Fruit fly (Drosophila melanogaster) whole organism, embryonic: ENCODE results near the gene lectin-37Db.

Experiments used
- Adf1 ChIP-seq: fragments of 200-800 bp; sonication (Bioruptor generic); IDR thresholded peaks from 2 replicates; pipeline ENCODE4 v1.3.6; 2022; ENCODE audit warnings: missing biosample characterization, missing genetic modification characterization
- Blimp-1 ChIP-seq: fragments of 200-800 bp; sonication (Bioruptor generic); optimal IDR thresholded peaks from 3 replicates; lab custom pipeline; 2018; ENCODE audit warnings: missing biosample characterization, missing genetic modification characterization, mild to moderate bottlenecking, moderate library complexity, missing genetic modification reagents
- CG10321 ChIP-seq: fragments of 200-800 bp; sonication (Bioruptor generic); IDR thresholded peaks from 2 replicates; pipeline ENCODE4 v1.3.6; 2022; ENCODE audit warnings: missing biosample characterization, missing genetic modification characterization
- CG10959 ChIP-seq: fragments of 200-800 bp; sonication (Bioruptor generic); IDR thresholded peaks from 2 replicates; pipeline ENCODE4 v1.3.6; 2022; ENCODE audit warnings: missing biosample characterization, missing genetic modification characterization
- CG11247 ChIP-seq: fragments of 200-800 bp; sonication (Bioruptor generic); IDR thresholded peaks from 2 replicates; pipeline ENCODE4 v1.3.6; 2022; ENCODE audit warnings: missing biosample characterization, missing genetic modification characterization
- CG11398 ChIP-seq: fragments of 200-800 bp; sonication (Bioruptor generic); optimal IDR thresholded peaks from 2 replicates; lab custom pipeline; 2016; ENCODE audit warnings: missing biosample characterization, missing genetic modification characterization
- CG11696 ChIP-seq: fragments of 200-800 bp; sonication (Bioruptor generic); IDR thresholded peaks from 2 replicates; pipeline ENCODE4 v1.3.6; 2022; ENCODE audit warnings: missing biosample characterization, missing genetic modification characterization
- CG1233 ChIP-seq: fragments of 200-800 bp; sonication (Bioruptor generic); optimal IDR thresholded peaks from 4 replicates; lab custom pipeline; 2018; ENCODE audit warnings: missing biosample characterization, mild to moderate bottlenecking, missing genetic modification characterization
- CG13424 ChIP-seq: fragments of 200-800 bp; sonication (Bioruptor generic); optimal IDR thresholded peaks from 2 replicates; lab custom pipeline; 2019; ENCODE audit warnings: missing biosample characterization, mild to moderate bottlenecking, missing genetic modification characterization, moderate library complexity
- CG17328 ChIP-seq: fragments of 200-800 bp; sonication (Bioruptor generic); IDR thresholded peaks from 2 replicates; pipeline ENCODE4 v1.3.6; 2022; ENCODE audit warnings: missing biosample characterization, missing genetic modification characterization
- CG18599 ChIP-seq: fragments of 200-800 bp; sonication (Bioruptor generic); optimal IDR thresholded peaks from 3 replicates; lab custom pipeline; 2017; ENCODE audit warnings: missing biosample characterization, missing genetic modification characterization, mild to moderate bottlenecking, moderate library complexity, missing genetic modification reagents
- CG2120 ChIP-seq: fragments of 200-800 bp; sonication (Bioruptor generic); optimal IDR thresholded peaks from 3 replicates; lab custom pipeline; 2016; ENCODE audit warnings: missing biosample characterization, missing genetic modification characterization
- CG30431 ChIP-seq: fragments of 200-800 bp; sonication (Bioruptor generic); optimal IDR thresholded peaks from 2 replicates; lab custom pipeline; 2017; ENCODE audit warnings: missing biosample characterization, missing genetic modification characterization
- CG34224 ChIP-seq: fragments of 200-800 bp; sonication (Bioruptor generic); IDR thresholded peaks from 3 replicates; pipeline ENCODE4 v1.3.6; 2022; ENCODE audit warnings: missing biosample characterization, missing genetic modification characterization; ENCODE audit not compliant: partially characterized antibody
- CG4854 ChIP-seq: fragments of 200-800 bp; sonication (Bioruptor generic); optimal IDR thresholded peaks from 2 replicates; lab custom pipeline; 2016; ENCODE audit warnings: missing biosample characterization, missing genetic modification characterization, inconsistent platforms
- CG6175 ChIP-seq: fragments of 200-800 bp; sonication (Bioruptor generic); IDR thresholded peaks from 3 replicates; pipeline ENCODE4 v1.3.6; 2022; ENCODE audit warnings: missing biosample characterization, missing genetic modification characterization
- CG6689 ChIP-seq: fragments of 200-800 bp; sonication (Bioruptor generic); IDR thresholded peaks from 2 replicates; pipeline ENCODE4 v1.3.6; 2022; ENCODE audit warnings: missing biosample characterization, missing genetic modification characterization
- CG6765 ChIP-seq: fragments of 200-800 bp; sonication (Bioruptor generic); optimal IDR thresholded peaks from 3 replicates; lab custom pipeline; 2017; ENCODE audit warnings: missing biosample characterization, mild to moderate bottlenecking, missing genetic modification characterization
- Camta ChIP-seq: fragments of 200-800 bp; sonication (Bioruptor generic); optimal IDR thresholded peaks from 2 replicates; lab custom pipeline; 2016; ENCODE audit warnings: missing biosample characterization, missing genetic modification characterization
- Dad ChIP-seq: fragments of 200-800 bp; sonication (Bioruptor generic); optimal IDR thresholded peaks from 3 replicates; lab custom pipeline; 2016; ENCODE audit warnings: missing biosample characterization, missing genetic modification characterization
- Fer1 ChIP-seq: fragments of 200-800 bp; sonication (Bioruptor generic); optimal IDR thresholded peaks from 2 replicates; lab custom pipeline; 2017; ENCODE audit warnings: missing biosample characterization, mild to moderate bottlenecking, missing genetic modification characterization
- HLHmδ ChIP-seq: fragments of 200-800 bp; sonication (Bioruptor generic); optimal IDR thresholded peaks from 2 replicates; lab custom pipeline; 2018; ENCODE audit warnings: missing biosample characterization, mild to moderate bottlenecking, missing genetic modification characterization, moderate library complexity
- Hmr ChIP-seq: fragments of 200-800 bp; sonication (Bioruptor generic); optimal IDR thresholded peaks from 3 replicates; lab custom pipeline; 2017; ENCODE audit warnings: mild to moderate bottlenecking, missing biosample characterization, missing genetic modification reagents, missing genetic modification characterization
- Hr3 ChIP-seq: fragments of 200-800 bp; sonication (Bioruptor generic); optimal IDR thresholded peaks from 3 replicates; lab custom pipeline; 2016; ENCODE audit warnings: missing biosample characterization, missing genetic modification characterization
- Mes4 ChIP-seq: fragments of 200-800 bp; sonication (Bioruptor generic); optimal IDR thresholded peaks from 2 replicates; lab custom pipeline; 2016; ENCODE audit warnings: missing biosample characterization, missing genetic modification characterization
- Mrtf ChIP-seq: fragments of 200-800 bp; sonication (Bioruptor generic); IDR thresholded peaks from 3 replicates; pipeline ENCODE4 v1.3.6; 2022; ENCODE audit warnings: missing biosample characterization, missing genetic modification characterization
- Oli ChIP-seq: fragments of 200-800 bp; sonication (Bioruptor generic); optimal IDR thresholded peaks from 2 replicates; lab custom pipeline; 2018; ENCODE audit warnings: missing biosample characterization, mild to moderate bottlenecking, missing genetic modification characterization, moderate library complexity
- Sox102F ChIP-seq: fragments of 200-800 bp; sonication (Bioruptor generic); optimal IDR thresholded peaks from 2 replicates; lab custom pipeline; 2018; ENCODE audit warnings: missing biosample characterization, mild to moderate bottlenecking, missing genetic modification characterization, moderate library complexity
- cato ChIP-seq: fragments of 200-800 bp; sonication (Bioruptor generic); optimal IDR thresholded peaks from 2 replicates; lab custom pipeline; 2016; ENCODE audit warnings: missing biosample characterization, missing genetic modification characterization, borderline replicate concordance
- chif ChIP-seq, 2 experiments: fragments of 200-800 bp; sonication (Bioruptor generic); optimal IDR thresholded peaks; 3 replicates each; lab custom pipeline; 2016; ENCODE audit warnings: missing biosample characterization in 2 of 2, missing genetic modification characterization in 2 of 2
- dimm ChIP-seq: fragments of 200-800 bp; sonication (Bioruptor generic); IDR thresholded peaks from 2 replicates; pipeline ENCODE4 v1.3.6; 2022; ENCODE audit warnings: missing biosample characterization, missing genetic modification characterization
- ems ChIP-seq: fragments of 200-800 bp; sonication (Bioruptor generic); optimal IDR thresholded peaks from 3 replicates; lab custom pipeline; 2016; ENCODE audit warnings: missing biosample characterization, missing genetic modification characterization
- eyg ChIP-seq: fragments of 200-800 bp; sonication (Bioruptor generic); optimal IDR thresholded peaks from 3 replicates; lab custom pipeline; 2016; ENCODE audit warnings: missing biosample characterization, missing genetic modification characterization
- fd3F ChIP-seq: fragments of 200-800 bp; sonication (Bioruptor generic); optimal IDR thresholded peaks from 2 replicates; lab custom pipeline; 2018; ENCODE audit warnings: missing biosample characterization, mild to moderate bottlenecking, missing genetic modification characterization, moderate library complexity
- ftz-f1 ChIP-seq: fragments of 200-800 bp; sonication (Bioruptor generic); optimal IDR thresholded peaks from 2 replicates; lab custom pipeline; 2016; ENCODE audit warnings: missing biosample characterization, missing genetic modification characterization
- kah ChIP-seq: fragments of 200-800 bp; sonication (Bioruptor generic); optimal IDR thresholded peaks from 2 replicates; lab custom pipeline; 2018; ENCODE audit warnings: missing biosample characterization, mild to moderate bottlenecking, missing genetic modification characterization
- knrl ChIP-seq: fragments of 200-800 bp; sonication (Bioruptor generic); IDR thresholded peaks from 3 replicates; pipeline ENCODE4 v1.3.6; 2022; ENCODE audit warnings: missing biosample characterization, missing genetic modification characterization; ENCODE audit not compliant: partially characterized antibody
- lola ChIP-seq, 3 experiments: fragments of >200 bp in 2 of 3; fragments of 200-800 bp in 1 of 3; sonication (Bioruptor generic) in 1 of 3; optimal IDR thresholded peaks; 2 replicates each; lab custom pipeline; 2017 to 2019; ENCODE audit warnings: missing biosample characterization in 3 of 3, missing genetic modification characterization in 3 of 3, mild to moderate bottlenecking in 1 of 3, moderate library complexity in 1 of 3
- pho ChIP-seq: fragments of 200-800 bp; sonication (Bioruptor generic); optimal IDR thresholded peaks from 2 replicates; lab custom pipeline; 2016; ENCODE audit warnings: missing biosample characterization, missing genetic modification characterization
- salm ChIP-seq: fragments of 200-800 bp; sonication (Bioruptor generic); optimal IDR thresholded peaks from 2 replicates; lab custom pipeline; 2018; ENCODE audit warnings: missing biosample characterization, mild to moderate bottlenecking, missing genetic modification characterization
- sc ChIP-seq, 3 experiments: fragments of >200 bp in 2 of 3; fragments of 200-800 bp in 1 of 3; sonication (Bioruptor generic) in 1 of 3; optimal IDR thresholded peaks; 2 replicates in 2 of 3; 3 replicates in 1 of 3; lab custom pipeline; 2017; ENCODE audit warnings: mild to moderate bottlenecking in 1 of 3, missing biosample characterization in 1 of 3, missing genetic modification characterization in 1 of 3, missing genetic modification reagents in 1 of 3
- sens-2 ChIP-seq: fragments of 200-800 bp; sonication (Bioruptor generic); IDR thresholded peaks from 2 replicates; pipeline ENCODE4 v1.3.6; 2022; ENCODE audit warnings: missing biosample characterization, missing genetic modification characterization
- shn ChIP-seq: fragments of 200-800 bp; sonication (Bioruptor generic); optimal IDR thresholded peaks from 3 replicates; lab custom pipeline; 2016; ENCODE audit warnings: missing biosample characterization, missing genetic modification characterization
- slp2 ChIP-seq: fragments of 200-800 bp; sonication (Bioruptor generic); optimal IDR thresholded peaks from 2 replicates; lab custom pipeline; 2016; ENCODE audit warnings: missing biosample characterization, missing genetic modification characterization
- tgo ChIP-seq: fragments of 200-800 bp; sonication (Bioruptor generic); IDR thresholded peaks from 3 replicates; pipeline ENCODE4 v1.3.6; 2022; ENCODE audit warnings: missing biosample characterization, missing genetic modification characterization
- twi ChIP-seq: fragments of 200-800 bp; optimal IDR thresholded peaks from 2 replicates; lab custom pipeline; 2019; ENCODE audit warnings: missing biosample characterization, mild to moderate bottlenecking, missing genetic modification characterization, moderate library complexity
- wdn ChIP-seq: fragments of 200-800 bp; sonication (Bioruptor generic); IDR thresholded peaks from 2 replicates; pipeline ENCODE4 v1.3.6; 2022; ENCODE audit warnings: missing biosample characterization, missing genetic modification characterization
- zfh2 ChIP-seq: fragments of 200-800 bp; sonication (Bioruptor generic); optimal IDR thresholded peaks from 2 replicates; lab custom pipeline; 2016; ENCODE audit warnings: missing biosample characterization, missing genetic modification characterization

Gene lectin-37Db

DNA sequence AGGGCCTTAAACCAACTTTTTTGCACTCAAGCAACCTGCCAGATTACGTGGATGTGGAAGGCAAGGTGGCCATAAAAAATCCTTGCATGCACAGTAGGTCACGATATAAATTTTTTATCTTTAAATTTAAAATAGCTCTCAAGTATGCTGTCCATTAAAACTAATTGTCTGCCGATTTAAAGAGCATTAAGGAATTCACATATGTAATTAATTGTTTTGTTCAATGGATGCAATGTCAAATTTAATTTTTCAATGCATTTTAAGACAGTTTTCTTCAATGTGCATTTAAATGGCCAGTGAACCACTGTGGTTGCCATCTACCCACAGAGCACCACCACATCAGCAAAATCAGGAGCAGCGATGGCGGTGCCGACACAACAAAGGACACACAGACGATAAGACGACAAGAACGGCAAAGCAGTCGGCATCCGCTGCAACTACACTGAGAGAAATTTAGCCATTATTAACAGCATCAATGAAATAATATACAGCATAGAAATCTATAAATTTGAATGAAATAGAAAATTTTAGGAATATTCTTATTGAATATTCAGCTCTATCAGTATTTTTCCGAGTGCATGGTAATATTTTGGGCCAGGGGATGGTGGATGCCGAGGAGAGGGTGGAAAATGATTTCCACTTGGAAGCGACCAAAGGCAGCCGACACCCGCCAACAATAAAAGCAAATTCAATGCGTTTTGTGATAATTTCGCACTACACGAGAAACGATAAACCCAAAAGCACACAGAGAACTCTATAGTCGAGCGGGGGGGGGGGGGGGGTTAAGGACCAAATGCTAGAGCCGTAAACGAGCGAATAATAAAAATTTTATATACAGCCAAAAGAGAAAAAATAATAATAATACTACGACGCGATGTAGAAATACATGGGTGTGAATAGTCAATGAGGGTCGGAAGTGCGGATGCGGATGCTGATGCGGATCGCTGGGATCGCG, 41.5 kb upstream of the lectin-37Db start (continued):
- TF ChIP-seq HLHmδ (no peak), CG4854 (no peak), CG11247 (GFP tag; lab: Robert Waterston, UW) (peak; percentile 43; the same call in 1 of the 2 replicates), CG1233 (GFP tag; lab: Kevin White, UChicago) (peak; percentile 54), pho (GFP tag; lab: Kevin White, UChicago) (no peak), zfh2 (no peak), CG10321 (no peak), CG18599 (GFP tag; lab: Kevin White, UChicago) (peak; percentile 56), chif (GFP tag; optimal IDR thresholded peaks at IDR 0.05; lab: Kevin White, UChicago) (peak; percentile 14 to 61), sens-2 (GFP tag; lab: Robert Waterston, UW) (peak; percentile 62; the same call in 1 of the 2 replicates), CG10959 (GFP tag; lab: Robert Waterston, UW) (no peak), Oli (peak; percentile 47), sc (optimal IDR thresholded peaks at IDR 0.05; lab: Kevin White, UChicago) (no peak), sc (GFP tag; optimal IDR thresholded peaks at IDR 0.05; lab: Kevin White, UChicago) (no peak), CG6689 (GFP tag; lab: Robert Waterston, UW) (peak; percentile 54), CG30431 (peak; percentile 46), CG6765 (no peak), Mes4 (GFP tag; lab: Kevin White, UChicago) (peak; percentile 29), slp2 (GFP tag; lab: Kevin White, UChicago) (no peak), CG13424 (tag; lab: Kevin White, UChicago) (peak; percentile 52), Hmr (GFP tag; lab: Kevin White, UChicago) (peak; percentile 9), Fer1 (GFP tag; lab: Kevin White, UChicago) (peak; percentile 30), CG2120 (GFP tag; lab: Kevin White, UChicago) (peak; percentile 18), Mrtf (GFP tag; lab: Robert Waterston, UW) (peak; percentile 46; the same call in 1 of the 3 replicates), Sox102F (GFP tag; lab: Kevin White, UChicago) (peak; percentile 49), Camta (GFP tag; lab: Kevin White, UChicago) (peak; percentile 23), Dad (no peak), ems (GFP tag; lab: Kevin White, UChicago) (no peak), dimm (no peak), CG11696 (GFP tag; lab: Robert Waterston, UW) (no peak), CG11398 (no peak), lola (GFP tag; optimal IDR thresholded peaks at IDR 0.05; lab: Kevin White, UChicago) (peak in 1 of 3 experiments; percentile 68), Adf1 (GFP tag; lab: Robert Waterston, UW) (no peak), Blimp-1 (GFP tag; lab: Kevin White, UChicago) (peak; percentile 57), tgo (GFP tag; lab: Robert Waterston, UW) (no peak; the same call in 2 of the 3 replicates), shn (GFP tag; lab: Kevin White, UChicago) (no peak), eyg (no peak), CG17328 (peak; percentile 67), wdn (GFP tag; lab: Robert Waterston, UW) (no peak), CG34224 (no peak), knrl (GFP tag; lab: Robert Waterston, UW) (no peak), cato (no peak), twi (tag; lab: Kevin White, UChicago) (peak; percentile 27), ftz-f1 (no peak), CG6175 (GFP tag; lab: Robert Waterston, UW) (no peak), kah (GFP tag; lab: Kevin White, UChicago) (no peak), Hr3 (GFP tag; lab: Kevin White, UChicago) (peak; percentile 35), salm (tag; lab: Kevin White, UChicago) (no peak), fd3F (GFP tag; lab: Kevin White, UChicago) (no peak)
